Fruit fly (Drosophila melanogaster) whole organism, prepupa: ENCODE data around the gene tup.

ENCODE experiments used
- CG10631 ChIP-seq: fragments of 200-800 bp; sonication (Bioruptor generic); optimal IDR thresholded peaks from 2 replicates; lab custom pipeline; 2016; ENCODE audit warnings: missing biosample characterization, missing genetic modification characterization
- CG16779 ChIP-seq: fragments of 200-800 bp; sonication (Bioruptor generic); optimal IDR thresholded peaks from 3 replicates; lab custom pipeline; 2017; ENCODE audit warnings: missing biosample characterization, mild to moderate bottlenecking, missing genetic modification characterization
- CG6276 ChIP-seq: fragments of 200-800 bp; sonication (Bioruptor generic); optimal IDR thresholded peaks from 2 replicates; lab custom pipeline; 2017; ENCODE audit warnings: missing biosample characterization, mild to moderate bottlenecking, missing genetic modification characterization
- Eip93F ChIP-seq: fragments of 200-800 bp; sonication (Bioruptor generic); optimal IDR thresholded peaks from 2 replicates; lab custom pipeline; 2016; ENCODE audit warnings: missing biosample characterization, mild to moderate bottlenecking, missing genetic modification characterization
- Ets96B ChIP-seq: fragments of 200-800 bp; optimal IDR thresholded peaks from 2 replicates; lab custom pipeline; 2019; ENCODE audit warnings: missing biosample characterization, mild to moderate bottlenecking, missing genetic modification characterization, moderate library complexity
- Hr39 ChIP-seq: fragments of 200-800 bp; sonication (Bioruptor generic); optimal IDR thresholded peaks from 2 replicates; lab custom pipeline; 2016; ENCODE audit warnings: missing biosample characterization, missing genetic modification characterization
- Lpt ChIP-seq: fragments of 200-800 bp; sonication (Bioruptor generic); optimal IDR thresholded peaks from 3 replicates; lab custom pipeline; 2016; ENCODE audit warnings: missing biosample characterization, missing genetic modification characterization
- Sox102F ChIP-seq: fragments of 200-800 bp; sonication (Bioruptor generic); optimal IDR thresholded peaks from 2 replicates; lab custom pipeline; 2016; ENCODE audit warnings: missing biosample characterization, mild to moderate bottlenecking, missing genetic modification characterization
- dac ChIP-seq: fragments of 200-800 bp; sonication (Bioruptor generic); optimal IDR thresholded peaks from 2 replicates; lab custom pipeline; 2017; ENCODE audit warnings: missing biosample characterization, mild to moderate bottlenecking, missing genetic modification characterization
- fkh ChIP-seq: fragments of 200-800 bp; sonication (Bioruptor generic); optimal IDR thresholded peaks from 3 replicates; lab custom pipeline; 2017; ENCODE audit warnings: missing biosample characterization, mild to moderate bottlenecking, missing genetic modification characterization, moderate library complexity
- salr ChIP-seq, 2 experiments: fragments of 200-800 bp; sonication (Bioruptor generic); optimal IDR thresholded peaks; 3 replicates each; lab custom pipeline; 2016 to 2018; ENCODE audit warnings: missing biosample characterization in 2 of 2, missing genetic modification characterization in 2 of 2, mild to moderate bottlenecking in 1 of 2
- ss ChIP-seq, 2 experiments: fragments of 200-800 bp; sonication (Bioruptor generic); optimal IDR thresholded peaks; 2 replicates in 1 of 2; 3 replicates in 1 of 2; lab custom pipeline; 2017 to 2018; ENCODE audit warnings: mild to moderate bottlenecking in 2 of 2, missing biosample characterization in 2 of 2, missing genetic modification characterization in 2 of 2, moderate library complexity in 1 of 2
- svp ChIP-seq: fragments of 200-800 bp; sonication (Bioruptor generic); peaks from one replicate; lab custom pipeline; 2016; ENCODE audit warnings: missing biosample characterization, missing genetic modification characterization

- TF ChIP-seq dac (GFP tag; lab: Kevin White, UChicago): no peak
- TF ChIP-seq Lpt (GFP tag; lab: Kevin White, UChicago): no peak
- no peak for TF ChIP-seq Eip93F (GFP tag; lab: Kevin White, UChicago)
- TF ChIP-seq CG6276 (GFP tag; lab: Kevin White, UChicago): no peak
- TF ChIP-seq CG10631 (GFP tag; lab: Kevin White, UChicago): no peak
- TF ChIP-seq Ets96B (tag; lab: Kevin White, UChicago): no peak
- TF ChIP-seq Hr39 (GFP tag; lab: Kevin White, UChicago): no peak
- TF ChIP-seq salr (GFP tag; optimal IDR thresholded peaks at IDR 0.05; lab: Kevin White, UChicago): no peak
- TF ChIP-seq CG16779 (tag; lab: Kevin White, UChicago): no peak
- TF ChIP-seq Sox102F (GFP tag; lab: Kevin White, UChicago): no peak
- no peak for TF ChIP-seq svp (GFP tag; lab: Kevin White, UChicago)
- TF ChIP-seq fkh (GFP tag; lab: Kevin White, UChicago): no peak
- no peak for TF ChIP-seq ss (GFP tag; optimal IDR thresholded peaks at IDR 0.05; lab: Kevin White, UChicago)
These were observed 44.9 kb upstream of the tup start for dm6 chr2L:18925956-18926355.
